Worm (Caenorhabditis elegans) whole organism, L1 larva: Measurements from ENCODE around the gene nhr-79.

Source experiments
- ama-1 ChIP-seq: fragments of 150-350 bp; optimal IDR thresholded peaks from 2 replicates; lab custom pipeline; 2014
- efl-1 ChIP-seq, 4 experiments: fragments of 150-350 bp; optimal IDR thresholded peaks in 3 of 4; peaks in 1 of 4; 1 replicate in 1 of 4; 2 replicates in 3 of 4; lab custom pipeline; 2014; ENCODE audit warnings: missing biosample characterization in 2 of 4, missing genetic modification characterization in 2 of 4, missing genetic modification reagents in 2 of 4
- lin-13 ChIP-seq: fragments of 150-350 bp; optimal IDR thresholded peaks from 2 replicates; lab custom pipeline; 2014; ENCODE audit warnings: missing biosample characterization, missing genetic modification reagents, missing genetic modification characterization
- nhr-237 ChIP-seq: fragments of 150-350 bp; optimal IDR thresholded peaks from 2 replicates; lab custom pipeline; 2014; ENCODE audit warnings: missing biosample characterization, missing genetic modification characterization
- unc-130 ChIP-seq: fragments of 150-350 bp; optimal IDR thresholded peaks from 2 replicates; lab custom pipeline; 2017; ENCODE audit warnings: missing biosample characterization, missing genetic modification characterization, inconsistent platforms
- ztf-11 ChIP-seq, 2 experiments: sonication (generic microtip); optimal IDR thresholded peaks; 2 replicates each; lab custom pipeline; 2016 to 2017; ENCODE audit warnings: missing genetic modification characterization in 2 of 2, missing biosample characterization in 1 of 2, missing compliant biosample characterization in 1 of 2

- no peak for TF ChIP-seq ama-1 (lab: Kevin White, UChicago)
- no peak for TF ChIP-seq ztf-11 (tag; optimal IDR thresholded peaks at IDR 0.05; lab: Kevin White, UChicago)
- TF ChIP-seq nhr-237 (tag; lab: Kevin White, UChicago): no peak
- no peak for TF ChIP-seq efl-1 (optimal IDR thresholded peaks at IDR 0.05; lab: Kevin White, UChicago)
- no peak for TF ChIP-seq efl-1 (GFP tag; optimal IDR thresholded peaks at IDR 0.05 in 1 of 2; lab: Kevin White, UChicago)
- no peak for TF ChIP-seq unc-130 (tag; lab: Kevin White, UChicago)
- no peak for TF ChIP-seq lin-13
Measured at ce11 chrV:19260686-19261085, 49.0 kb upstream of the nhr-79 start.
